Worm (Caenorhabditis elegans): ENCODE results near the gene ptc-3.

ptc-3 gene

ce11 chrII:2865355-2865754 lies 13.0 kb upstream of the ptc-3 start:
- no peak for TF ChIP-seq cnd-1 (tag; optimal IDR thresholded peaks at IDR 0.05)
- no peak for TF ChIP-seq mls-2 (tag; optimal IDR thresholded peaks at IDR 0.05)
- TF ChIP-seq ztf-11 (tag; optimal IDR thresholded peaks at IDR 0.05), result no peak
- TF ChIP-seq ceh-83 (GFP tag; optimal IDR thresholded peaks at IDR 0.05), result no peak
- no peak for TF ChIP-seq nhr-2 (tag; optimal IDR thresholded peaks at IDR 0.05)

- TF ChIP-seq ces-1 (GFP tag; optimal IDR thresholded peaks at IDR 0.05) (no peak), blmp-1 (tag; optimal IDR thresholded peaks at IDR 0.05) (no peak), mab-5 (tag; optimal IDR thresholded peaks at IDR 0.05) (no peak), elt-1 (tag; optimal IDR thresholded peaks at IDR 0.05; ENCODE audit: borderline replicate concordance, insufficient read depth) (no peak), ceh-39 (tag; optimal IDR thresholded peaks at IDR 0.05) (no peak), drap-1 (GFP tag; optimal IDR thresholded peaks at IDR 0.05) (no peak), nhr-28 (tag; optimal IDR thresholded peaks at IDR 0.05) (no peak), ham-2 (GFP tag; optimal IDR thresholded peaks at IDR 0.05) (no peak), unc-120 (tag; optimal IDR thresholded peaks at IDR 0.05; ENCODE audit: poor library complexity, severe bottlenecking) (no peak), nhr-12 (tag; optimal IDR thresholded peaks at IDR 0.05) (no peak), pha-4 (tag; optimal IDR thresholded peaks at IDR 0.05) (no peak), sem-2 (GFP tag; optimal IDR thresholded peaks at IDR 0.05) (no peak), nhr-237 (tag; optimal IDR thresholded peaks at IDR 0.05) (no peak), lin-32 (GFP tag; optimal IDR thresholded peaks at IDR 0.05) (no peak), lin-13 (tag; optimal IDR thresholded peaks at IDR 0.05) (no peak), hlh-1 (tag; optimal IDR thresholded peaks at IDR 0.05) (no peak), zip-8 (tag; optimal IDR thresholded peaks at IDR 0.05) (no peak), ceh-83 (GFP tag; optimal IDR thresholded peaks at IDR 0.05) (no peak), tbx-8 (GFP tag; optimal IDR thresholded peaks at IDR 0.05) (no peak), unc-62 (GFP tag; optimal IDR thresholded peaks at IDR 0.05) (no peak)
Observed at ce11 chrII:2864229-2864628, 11.8 kb upstream of the ptc-3 start, which contains the start of gene Y110A2AL.5. Gene Y110A2AL.5 (plus strand): TSS chrII:2864529.

- TF ChIP-seq drap-1 (GFP tag; optimal IDR thresholded peaks at IDR 0.05) (no peak), ham-2 (GFP tag; optimal IDR thresholded peaks at IDR 0.05) (peak; percentile 23), mep-1 (tag; optimal IDR thresholded peaks at IDR 0.05) (no peak), tbx-8 (GFP tag; optimal IDR thresholded peaks at IDR 0.05) (no peak), sptf-1 (tag; optimal IDR thresholded peaks at IDR 0.05) (no peak)
Observed at ce11 chrII:2862557-2863035, 10.2 kb upstream of the ptc-3 start.

ce11 chrII:2861385-2862099 lies 9.1 kb upstream of the ptc-3 start:
- TF ChIP-seq elt-3 (tag; optimal IDR thresholded peaks at IDR 0.05) (no peak), flh-1 (GFP tag; optimal IDR thresholded peaks at IDR 0.05) (no peak), ceh-83 (GFP tag; optimal IDR thresholded peaks at IDR 0.05) (peak; percentile 55), nhr-2 (tag; optimal IDR thresholded peaks at IDR 0.05) (no peak), lsy-2 (tag; optimal IDR thresholded peaks at IDR 0.05) (no peak), nhr-76 (tag; optimal IDR thresholded peaks at IDR 0.05) (no peak), ztf-11 (tag; optimal IDR thresholded peaks at IDR 0.05) (no peak), mab-5 (tag; optimal IDR thresholded peaks at IDR 0.05) (no peak), unc-62 (GFP tag; optimal IDR thresholded peaks at IDR 0.05) (no peak), nhr-28 (tag; optimal IDR thresholded peaks at IDR 0.05) (no peak), bed-3 (GFP tag; optimal IDR thresholded peaks at IDR 0.05) (no peak), sptf-1 (tag; optimal IDR thresholded peaks at IDR 0.05) (no peak), zip-8 (tag; optimal IDR thresholded peaks at IDR 0.05) (no peak), pha-4 (tag; optimal IDR thresholded peaks at IDR 0.05) (no peak), mls-2 (tag; optimal IDR thresholded peaks at IDR 0.05) (peak; percentile 31), nhr-237 (tag; optimal IDR thresholded peaks at IDR 0.05) (no peak), drap-1 (GFP tag; optimal IDR thresholded peaks at IDR 0.05) (no peak), M03D4.4 (tag; optimal IDR thresholded peaks at IDR 0.05) (no peak), elt-1 (tag; optimal IDR thresholded peaks at IDR 0.05; ENCODE audit: borderline replicate concordance, insufficient read depth) (no peak), mep-1 (tag; optimal IDR thresholded peaks at IDR 0.05) (no peak), ham-2 (GFP tag; optimal IDR thresholded peaks at IDR 0.05) (peak; percentile 14), lin-32 (GFP tag; optimal IDR thresholded peaks at IDR 0.05) (no peak), ces-1 (GFP tag; optimal IDR thresholded peaks at IDR 0.05) (no peak), snpc-4 (tag; optimal IDR thresholded peaks at IDR 0.05) (no peak), nhr-12 (tag; optimal IDR thresholded peaks at IDR 0.05) (no peak), cnd-1 (tag; optimal IDR thresholded peaks at IDR 0.05) (no peak), unc-39 (tag; optimal IDR thresholded peaks at IDR 0.05) (no peak), tbx-8 (GFP tag; optimal IDR thresholded peaks at IDR 0.05) (no peak), sem-2 (GFP tag; optimal IDR thresholded peaks at IDR 0.05) (no peak), blmp-1 (tag; optimal IDR thresholded peaks at IDR 0.05) (peak; percentile 74), ceh-39 (tag; optimal IDR thresholded peaks at IDR 0.05) (no peak), hlh-1 (tag; optimal IDR thresholded peaks at IDR 0.05) (no peak), lin-13 (tag; optimal IDR thresholded peaks at IDR 0.05) (no peak), unc-120 (tag; optimal IDR thresholded peaks at IDR 0.05; ENCODE audit: poor library complexity, severe bottlenecking) (peak; percentile 49), ceh-43 (GFP tag; optimal IDR thresholded peaks at IDR 0.05) (no peak)
